Fruit fly (Drosophila melanogaster) whole organism, embryonic: ENCODE measurements around the gene Ccp84Ad.

Source experiments
- Ada2b ChIP-seq: fragments of 200-800 bp; sonication (Bioruptor generic); IDR thresholded peaks from 2 replicates; pipeline ENCODE4 v1.3.6; 2022; ENCODE audit warnings: missing biosample characterization, missing genetic modification characterization
- Atf-2 ChIP-seq: fragments of 200-800 bp; sonication (Bioruptor generic); optimal IDR thresholded peaks from 2 replicates; lab custom pipeline; 2016; ENCODE audit warnings: missing biosample characterization, missing genetic modification characterization
- BEAF-32 ChIP-seq: fragments of 200-800 bp; sonication (Bioruptor generic); optimal IDR thresholded peaks from 3 replicates; lab custom pipeline; 2017; ENCODE audit warnings: missing biosample characterization, missing genetic modification characterization, mild to moderate bottlenecking, moderate library complexity, missing genetic modification reagents
- BtbVII ChIP-seq: fragments of 200-800 bp; sonication (Bioruptor generic); optimal IDR thresholded peaks from 3 replicates; lab custom pipeline; 2017; ENCODE audit warnings: missing biosample characterization, mild to moderate bottlenecking, missing genetic modification characterization
- Bteb2 ChIP-seq: fragments of 200-800 bp; sonication (Bioruptor generic); optimal IDR thresholded peaks from 2 replicates; lab custom pipeline; 2016; ENCODE audit warnings: missing biosample characterization, missing genetic modification characterization
- CG10274 ChIP-seq: fragments of 200-800 bp; sonication (Bioruptor generic); optimal IDR thresholded peaks from 3 replicates; lab custom pipeline; 2017; ENCODE audit warnings: missing biosample characterization, mild to moderate bottlenecking, missing genetic modification characterization
- CG10366 ChIP-seq: fragments of 200-800 bp; sonication (Bioruptor generic); IDR thresholded peaks from 2 replicates; pipeline ENCODE4 v1.3.6; 2022; ENCODE audit warnings: missing biosample characterization, missing genetic modification characterization
- CG10431 ChIP-seq: fragments of 200-800 bp; sonication (Bioruptor generic); optimal IDR thresholded peaks from 3 replicates; lab custom pipeline; 2018; ENCODE audit warnings: missing biosample characterization, mild to moderate bottlenecking, missing genetic modification characterization
- CG12071 ChIP-seq: fragments of 200-800 bp; sonication (Bioruptor generic); optimal IDR thresholded peaks from 3 replicates; lab custom pipeline; 2018; ENCODE audit warnings: missing biosample characterization, mild to moderate bottlenecking, missing genetic modification characterization
- CG12299 ChIP-seq: fragments of 200-800 bp; sonication (Bioruptor generic); optimal IDR thresholded peaks from 2 replicates; lab custom pipeline; 2018; ENCODE audit warnings: missing biosample characterization, mild to moderate bottlenecking, missing genetic modification characterization
- CG12942 ChIP-seq: fragments of 200-800 bp; sonication (Bioruptor generic); optimal IDR thresholded peaks from 3 replicates; lab custom pipeline; 2016; ENCODE audit warnings: missing biosample characterization, missing genetic modification characterization
- CG15479 ChIP-seq: fragments of 200-800 bp; sonication (Bioruptor generic); optimal IDR thresholded peaks from 3 replicates; lab custom pipeline; 2019; ENCODE audit warnings: missing biosample characterization, mild to moderate bottlenecking, missing genetic modification characterization, moderate library complexity
- CG15696 ChIP-seq: fragments of 200-800 bp; sonication (Bioruptor generic); optimal IDR thresholded peaks from 2 replicates; lab custom pipeline; 2019; ENCODE audit warnings: missing biosample characterization, mild to moderate bottlenecking, missing genetic modification characterization, moderate library complexity
- CG32772 ChIP-seq: fragments of 200-800 bp; sonication (Bioruptor generic); IDR thresholded peaks from 2 replicates; pipeline ENCODE4 v1.3.6; 2022; ENCODE audit warnings: missing biosample characterization, missing genetic modification characterization
- CG42726 ChIP-seq: fragments of 200-800 bp; sonication (Bioruptor generic); IDR thresholded peaks from 2 replicates; pipeline ENCODE4 v1.3.6; 2022; ENCODE audit warnings: missing biosample characterization, missing genetic modification characterization; ENCODE audit not compliant: partially characterized antibody
- CG4707 ChIP-seq: fragments of 200-800 bp; sonication (Bioruptor generic); optimal IDR thresholded peaks from 2 replicates; lab custom pipeline; 2018; ENCODE audit warnings: missing biosample characterization, mild to moderate bottlenecking, missing genetic modification characterization, moderate library complexity
- CG4820 ChIP-seq: fragments of 200-800 bp; sonication (Bioruptor generic); optimal IDR thresholded peaks from 3 replicates; lab custom pipeline; 2016; ENCODE audit warnings: missing biosample characterization, missing genetic modification characterization
- CG5180 ChIP-seq: fragments of 200-800 bp; sonication (Bioruptor generic); optimal IDR thresholded peaks from 3 replicates; lab custom pipeline; 2017; ENCODE audit warnings: missing biosample characterization, missing genetic modification characterization, mild to moderate bottlenecking, moderate library complexity, missing genetic modification reagents
- CG5953 ChIP-seq: fragments of 200-800 bp; sonication (Bioruptor generic); IDR thresholded peaks from 2 replicates; pipeline ENCODE4 v1.3.6; 2022; ENCODE audit warnings: missing biosample characterization, missing genetic modification characterization
- CG6765 ChIP-seq: fragments of 200-800 bp; sonication (Bioruptor generic); optimal IDR thresholded peaks from 3 replicates; lab custom pipeline; 2017; ENCODE audit warnings: missing biosample characterization, mild to moderate bottlenecking, missing genetic modification characterization
- CG7556 ChIP-seq: fragments of 200-800 bp; sonication (Bioruptor generic); optimal IDR thresholded peaks from 2 replicates; lab custom pipeline; 2017; ENCODE audit warnings: missing biosample characterization, mild to moderate bottlenecking, missing genetic modification characterization
- CG7745 ChIP-seq: fragments of 200-800 bp; sonication (Bioruptor generic); optimal IDR thresholded peaks from 2 replicates; lab custom pipeline; 2018; ENCODE audit warnings: missing biosample characterization, mild to moderate bottlenecking, missing genetic modification characterization, moderate library complexity
- CG9609 ChIP-seq: fragments of 200-800 bp; sonication (Bioruptor generic); optimal IDR thresholded peaks from 3 replicates; lab custom pipeline; 2016; ENCODE audit warnings: missing biosample characterization, missing genetic modification characterization
- Camta ChIP-seq: fragments of 200-800 bp; sonication (Bioruptor generic); optimal IDR thresholded peaks from 2 replicates; lab custom pipeline; 2016; ENCODE audit warnings: missing biosample characterization, missing genetic modification characterization
- D19A ChIP-seq: fragments of 200-800 bp; optimal IDR thresholded peaks from 3 replicates; lab custom pipeline; 2019; ENCODE audit warnings: missing biosample characterization, mild to moderate bottlenecking, missing genetic modification characterization, moderate library complexity
- Fer2 ChIP-seq: fragments of 200-800 bp; sonication (Bioruptor generic); optimal IDR thresholded peaks from 2 replicates; lab custom pipeline; 2018; ENCODE audit warnings: missing biosample characterization, mild to moderate bottlenecking, missing genetic modification characterization, moderate library complexity
- Hand ChIP-seq: fragments of 200-800 bp; sonication (Bioruptor generic); optimal IDR thresholded peaks from 2 replicates; lab custom pipeline; 2017; ENCODE audit warnings: mild to moderate bottlenecking, missing biosample characterization, missing genetic modification reagents, missing genetic modification characterization
- Hmx ChIP-seq: fragments of 200-800 bp; sonication (Bioruptor generic); optimal IDR thresholded peaks from 2 replicates; lab custom pipeline; 2016; ENCODE audit warnings: missing biosample characterization, missing genetic modification characterization
- Hsf ChIP-seq: fragments of 200-800 bp; sonication (Bioruptor generic); optimal IDR thresholded peaks from 3 replicates; lab custom pipeline; 2016; ENCODE audit warnings: missing biosample characterization, missing genetic modification characterization
- Jarid2 ChIP-seq: fragments of 200-800 bp; sonication (Bioruptor generic); optimal IDR thresholded peaks from 3 replicates; lab custom pipeline; 2017; ENCODE audit warnings: mild to moderate bottlenecking, missing biosample characterization, missing genetic modification reagents, missing genetic modification characterization
- Lhr ChIP-seq: fragments of 200-800 bp; sonication (Bioruptor generic); optimal IDR thresholded peaks from 3 replicates; lab custom pipeline; 2017; ENCODE audit warnings: mild to moderate bottlenecking, missing biosample characterization, missing genetic modification reagents, missing genetic modification characterization
- Mes4 ChIP-seq: fragments of 200-800 bp; sonication (Bioruptor generic); optimal IDR thresholded peaks from 2 replicates; lab custom pipeline; 2016; ENCODE audit warnings: missing biosample characterization, missing genetic modification characterization
- Nf-YC ChIP-seq: fragments of 200-800 bp; optimal IDR thresholded peaks from 3 replicates; lab custom pipeline; 2019; ENCODE audit warnings: missing biosample characterization, mild to moderate bottlenecking, missing genetic modification characterization, moderate library complexity
- Ptx1 ChIP-seq: fragments of 200-800 bp; sonication (Bioruptor generic); IDR thresholded peaks from 2 replicates; pipeline ENCODE4 v1.3.6; 2022; ENCODE audit warnings: missing biosample characterization, missing genetic modification characterization
- ara ChIP-seq: fragments of 200-800 bp; sonication (Bioruptor generic); IDR thresholded peaks from 2 replicates; pipeline ENCODE4 v1.3.6; 2022; ENCODE audit warnings: missing biosample characterization, missing genetic modification characterization
- ash1 ChIP-seq: fragments of 200-800 bp; sonication (Bioruptor generic); optimal IDR thresholded peaks from 2 replicates; lab custom pipeline; 2018; ENCODE audit warnings: missing biosample characterization, mild to moderate bottlenecking, missing genetic modification characterization
- crol ChIP-seq: fragments of 200-800 bp; sonication (Bioruptor generic); IDR thresholded peaks from 2 replicates; pipeline ENCODE4 v1.3.6; 2022; ENCODE audit warnings: missing biosample characterization, missing genetic modification characterization
- dmrt11E ChIP-seq: fragments of 200-800 bp; sonication (Bioruptor generic); optimal IDR thresholded peaks from 3 replicates; lab custom pipeline; 2018; ENCODE audit warnings: missing biosample characterization, mild to moderate bottlenecking, missing genetic modification characterization, moderate library complexity
- gce ChIP-seq: fragments of 200-800 bp; sonication (Bioruptor generic); IDR thresholded peaks from 3 replicates; pipeline ENCODE4 v1.3.6; 2022; ENCODE audit warnings: missing biosample characterization, missing genetic modification characterization
- gsb ChIP-seq: fragments of 200-800 bp; sonication (Bioruptor generic); IDR thresholded peaks from 2 replicates; pipeline ENCODE4 v1.3.6; 2022; ENCODE audit warnings: missing biosample characterization, missing genetic modification characterization
- gt ChIP-seq: fragments of 200-800 bp; sonication (Bioruptor generic); IDR thresholded peaks from 2 replicates; pipeline ENCODE4 v1.3.6; 2022; ENCODE audit warnings: missing biosample characterization, missing genetic modification characterization
- h ChIP-seq: fragments of >200 bp; optimal IDR thresholded peaks from 2 replicates; lab custom pipeline; 2017
- ind ChIP-seq: fragments of 200-800 bp; sonication (Bioruptor generic); optimal IDR thresholded peaks from 3 replicates; lab custom pipeline; 2016; ENCODE audit warnings: missing biosample characterization, missing genetic modification characterization
- inv ChIP-seq: fragments of 200-800 bp; sonication (Bioruptor generic); IDR thresholded peaks from 2 replicates; pipeline ENCODE4 v1.3.6; 2022; ENCODE audit warnings: missing biosample characterization, missing genetic modification characterization; ENCODE audit not compliant: partially characterized antibody
- nerfin-1 ChIP-seq: fragments of 200-800 bp; sonication (Bioruptor generic); optimal IDR thresholded peaks from 3 replicates; lab custom pipeline; 2019; ENCODE audit warnings: missing biosample characterization, mild to moderate bottlenecking, missing genetic modification characterization, moderate library complexity
- nmo ChIP-seq: fragments of 200-800 bp; sonication (Bioruptor generic); optimal IDR thresholded peaks from 2 replicates; lab custom pipeline; 2018; ENCODE audit warnings: missing biosample characterization, mild to moderate bottlenecking, missing genetic modification characterization, moderate library complexity
- pnt ChIP-seq: fragments of 200-800 bp; sonication (Bioruptor generic); optimal IDR thresholded peaks from 3 replicates; lab custom pipeline; 2016; ENCODE audit warnings: missing biosample characterization, missing genetic modification characterization
- tio ChIP-seq: fragments of 200-800 bp; sonication (Bioruptor generic); optimal IDR thresholded peaks from 2 replicates; lab custom pipeline; 2017; ENCODE audit warnings: missing biosample characterization, missing genetic modification characterization, inconsistent platforms
- ttk ChIP-seq: fragments of 200-800 bp; sonication (Bioruptor generic); IDR thresholded peaks from 2 replicates; pipeline ENCODE4 v2.1.2; 2022; ENCODE audit warnings: missing biosample characterization, missing genetic modification characterization
- usp ChIP-seq: fragments of >200 bp; optimal IDR thresholded peaks from 2 replicates; lab custom pipeline; 2017; ENCODE audit warnings: missing biosample characterization, missing genetic modification characterization
- wor ChIP-seq: fragments of 200-800 bp; sonication (Bioruptor generic); IDR thresholded peaks from 2 replicates; pipeline ENCODE4 v1.3.6; 2022; ENCODE audit warnings: missing biosample characterization, missing genetic modification characterization

Ccp84Ad gene

DNA sequence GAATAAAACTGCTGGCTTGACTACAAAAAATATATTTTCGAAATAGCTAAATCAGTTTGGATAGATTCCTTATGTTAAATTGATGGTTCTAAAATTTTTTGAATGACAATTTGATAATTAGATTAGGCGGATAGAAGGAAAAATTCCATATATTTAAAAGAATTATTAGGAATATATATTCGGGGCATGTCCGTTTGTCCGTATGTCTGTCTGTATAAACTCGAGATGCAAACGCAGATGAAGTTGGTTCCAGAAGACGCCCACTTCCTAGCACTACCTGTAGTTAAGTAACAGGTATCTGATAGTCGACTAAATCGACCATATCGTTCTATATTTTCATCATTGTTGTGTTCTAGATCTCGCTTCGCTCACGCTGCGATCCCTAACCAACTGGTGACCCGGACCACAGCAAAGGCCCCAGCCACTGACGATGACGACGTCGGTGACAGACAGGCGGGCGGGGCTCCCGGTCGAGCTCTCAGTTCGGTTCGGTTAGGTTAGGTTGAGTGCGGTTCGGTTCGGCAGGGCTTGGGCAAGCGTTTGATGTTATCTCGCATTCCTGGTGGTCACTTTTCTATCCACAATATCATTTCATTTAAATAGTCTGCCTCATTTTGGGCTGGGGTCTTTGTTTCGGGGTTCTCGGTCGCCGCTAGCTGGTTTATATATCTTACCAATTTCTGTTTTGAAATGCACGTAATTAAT is 20.1 kb upstream of the Ccp84Ad start (continued):
- TF ChIP-seq inv (GFP tag; lab: Robert Waterston, UW) (peak; percentile 47; the same call in 1 of the 2 replicates), ind (no peak), BtbVII (GFP tag; lab: Kevin White, UChicago) (no peak), dmrt11E (tag; lab: Kevin White, UChicago) (peak; percentile 51), ttk (GFP tag; lab: Robert Waterston, UW) (no peak), CG9609 (GFP tag; lab: Kevin White, UChicago) (no peak), usp (no peak), CG12071 (GFP tag; lab: Kevin White, UChicago) (no peak), CG6765 (GFP tag; lab: Kevin White, UChicago) (no peak), CG12942 (GFP tag; lab: Kevin White, UChicago) (no peak), Hand (GFP tag; lab: Kevin White, UChicago) (no peak), CG15696 (peak; percentile 18), tio (GFP tag; lab: Kevin White, UChicago) (no peak), Bteb2 (GFP tag; lab: Kevin White, UChicago) (no peak), Hsf (GFP tag; lab: Kevin White, UChicago) (no peak), Camta (no peak), Ada2b (GFP tag; lab: Robert Waterston, UW) (no peak), CG4820 (GFP tag; lab: Kevin White, UChicago) (no peak), pnt (GFP tag; lab: Kevin White, UChicago) (no peak), CG10431 (GFP tag; lab: Kevin White, UChicago) (no peak), CG7745 (no peak), CG5180 (GFP tag; lab: Kevin White, UChicago) (peak; percentile 78), ara (no peak), Lhr (GFP tag; lab: Kevin White, UChicago) (no peak), ash1 (GFP tag; lab: Kevin White, UChicago) (no peak), nmo (GFP tag; lab: Kevin White, UChicago) (peak; percentile 29), Ptx1 (no peak; the same call in 1 of the 2 replicates), Nf-YC (tag; lab: Kevin White, UChicago) (no peak), CG15479 (GFP tag; lab: Kevin White, UChicago) (no peak), wor (no peak), Fer2 (no peak), CG4707 (no peak), CG12299 (tag; lab: Kevin White, UChicago) (no peak), gce (GFP tag; lab: Robert Waterston, UW) (no peak), CG10274 (GFP tag; lab: Kevin White, UChicago) (no peak), Jarid2 (no peak), CG32772 (GFP tag; lab: Robert Waterston, UW) (no peak), gt (GFP tag; lab: Robert Waterston, UW) (no peak), CG5953 (GFP tag; lab: Robert Waterston, UW) (no peak), Atf-2 (GFP tag; lab: Kevin White, UChicago) (no peak), BEAF-32 (GFP tag; lab: Kevin White, UChicago) (peak; percentile 50), h (no peak), D19A (tag; lab: Kevin White, UChicago) (no peak), gsb (GFP tag; lab: Robert Waterston, UW) (no peak), crol (GFP tag; lab: Robert Waterston, UW) (no peak), CG10366 (GFP tag; lab: Robert Waterston, UW) (no peak), CG42726 (no peak), Hmx (GFP tag; lab: Kevin White, UChicago) (no peak), CG7556 (GFP tag; lab: Kevin White, UChicago) (peak; percentile 49), Mes4 (GFP tag; lab: Kevin White, UChicago) (no peak), nerfin-1 (no peak)
